Fruit fly (Drosophila melanogaster) whole organism, embryonic: ENCODE measurements around the gene CG16710.

Experiments
- CG15601 ChIP-seq: fragments of 200-800 bp; sonication (Bioruptor generic); optimal IDR thresholded peaks from 3 replicates; lab custom pipeline; 2019; ENCODE audit warnings: missing biosample characterization, mild to moderate bottlenecking, missing genetic modification characterization, moderate library complexity
- CTCF ChIP-seq: fragments of 200-800 bp; sonication (Bioruptor generic); optimal IDR thresholded peaks from 2 replicates; lab custom pipeline; 2017; ENCODE audit warnings: missing biosample characterization, mild to moderate bottlenecking, missing genetic modification characterization, moderate library complexity
- disco-r ChIP-seq: fragments of 200-800 bp; sonication (Bioruptor generic); optimal IDR thresholded peaks from 2 replicates; lab custom pipeline; 2016; ENCODE audit warnings: missing biosample characterization, missing genetic modification characterization
- gsb-n ChIP-seq: fragments of 200-800 bp; sonication (Bioruptor generic); optimal IDR thresholded peaks from 3 replicates; lab custom pipeline; 2018; ENCODE audit warnings: missing biosample characterization, mild to moderate bottlenecking, missing genetic modification characterization
- pnt ChIP-seq: fragments of 200-800 bp; sonication (Bioruptor generic); optimal IDR thresholded peaks from 3 replicates; lab custom pipeline; 2016; ENCODE audit warnings: missing biosample characterization, missing genetic modification characterization
- sim ChIP-seq: fragments of 200-800 bp; sonication (Bioruptor generic); IDR thresholded peaks from 2 replicates; pipeline ENCODE4 v1.3.6; 2022; ENCODE audit warnings: missing biosample characterization, missing genetic modification characterization

dm6 chr3R:23649831-23650230 is 32.5 kb upstream of the CG16710 start:
- no peak for TF ChIP-seq pnt (GFP tag; lab: Kevin White, UChicago)
- no peak for TF ChIP-seq gsb-n (tag; lab: Kevin White, UChicago)
- no peak for TF ChIP-seq CG15601 (tag; lab: Kevin White, UChicago)
- TF ChIP-seq disco-r (GFP tag; lab: Kevin White, UChicago), result no peak
- TF ChIP-seq sim (GFP tag; lab: Robert Waterston, UW), result no peak
- no peak for TF ChIP-seq CTCF (GFP tag; lab: Kevin White, UChicago)
